Fruit fly (Drosophila melanogaster): ENCODE data around the gene CG15725.

Gene CG15725

DNA sequence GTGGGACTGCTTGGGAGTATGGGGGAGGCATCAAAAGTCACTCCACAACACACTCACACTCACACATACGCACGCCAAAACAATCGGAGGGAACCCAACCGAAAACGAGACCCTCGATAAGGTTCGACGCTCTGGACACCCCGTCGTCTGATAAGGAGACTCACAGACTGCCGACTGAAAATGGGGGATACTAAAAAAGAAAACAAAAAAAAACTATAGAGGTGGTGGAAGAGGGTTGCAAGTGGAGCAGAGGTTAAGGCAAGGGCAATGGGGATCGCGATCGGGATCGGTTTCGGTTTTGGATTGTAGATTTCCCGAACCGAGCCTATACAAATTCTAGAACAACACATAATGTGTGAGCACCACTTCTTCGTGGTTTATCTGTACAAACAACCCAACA, 36.9 kb upstream of the CG15725 start:
- no peak for TF ChIP-seq CG11762 (GFP tag; optimal IDR thresholded peaks at IDR 0.05; ENCODE audit: insufficient read depth)
- TF ChIP-seq CG6792 (GFP tag; optimal IDR thresholded peaks at IDR 0.05) = no peak
- no peak for TF ChIP-seq salr (GFP tag; optimal IDR thresholded peaks at IDR 0.05)
- TF ChIP-seq CG31627 (GFP tag; optimal IDR thresholded peaks at IDR 0.05) = no peak
- TF ChIP-seq CG10631 (GFP tag; optimal IDR thresholded peaks at IDR 0.05) = no peak
- no peak for TF ChIP-seq Sox15 (GFP tag; optimal IDR thresholded peaks at IDR 0.05)
- no peak for TF ChIP-seq topi (GFP tag; optimal IDR thresholded peaks at IDR 0.05)
- no peak for TF ChIP-seq CG9139 (GFP tag; optimal IDR thresholded peaks at IDR 0.05)
- TF ChIP-seq CG11294 (GFP tag; IDR thresholded peaks at IDR 0.05) = no peak
- no peak for TF ChIP-seq pdm3 (GFP tag; optimal IDR thresholded peaks at IDR 0.05)
- no peak for TF ChIP-seq dsx (GFP tag; optimal IDR thresholded peaks at IDR 0.05; ENCODE audit: poor library complexity, severe bottlenecking)
- TF ChIP-seq vri (GFP tag; optimal IDR thresholded peaks at IDR 0.05) = peak; percentile 51
- TF ChIP-seq Ets21C (GFP tag; optimal IDR thresholded peaks at IDR 0.05) = no peak
- no peak for TF ChIP-seq ss (GFP tag; optimal IDR thresholded peaks at IDR 0.05)
- peak; percentile 32 for TF ChIP-seq fkh (GFP tag; optimal IDR thresholded peaks at IDR 0.05)
- no peak for TF ChIP-seq OdsH (GFP tag; optimal IDR thresholded peaks at IDR 0.05)
- TF ChIP-seq Hr39 (GFP tag; optimal IDR thresholded peaks at IDR 0.05) = no peak
- TF ChIP-seq CG11902 (GFP tag; optimal IDR thresholded peaks at IDR 0.05) = no peak
- TF ChIP-seq fd59A (GFP tag; optimal IDR thresholded peaks at IDR 0.05) = no peak
- TF ChIP-seq CG10669 (GFP tag; optimal IDR thresholded peaks at IDR 0.05) = no peak
- peak; percentile 98 for TF ChIP-seq svp (GFP tag)
- TF ChIP-seq Ets96B (tag; optimal IDR thresholded peaks at IDR 0.05) = no peak
- TF ChIP-seq achi (GFP tag; optimal IDR thresholded peaks at IDR 0.05) = no peak
- no peak for TF ChIP-seq CG8119 (GFP tag; IDR thresholded peaks at IDR 0.05)
- no peak for TF ChIP-seq CG6163 (GFP tag; IDR thresholded peaks at IDR 0.05)
- TF ChIP-seq CG3032 (tag; optimal IDR thresholded peaks at IDR 0.05) = no peak
- TF ChIP-seq CG4318 (GFP tag; optimal IDR thresholded peaks at IDR 0.05) = no peak

DNA sequence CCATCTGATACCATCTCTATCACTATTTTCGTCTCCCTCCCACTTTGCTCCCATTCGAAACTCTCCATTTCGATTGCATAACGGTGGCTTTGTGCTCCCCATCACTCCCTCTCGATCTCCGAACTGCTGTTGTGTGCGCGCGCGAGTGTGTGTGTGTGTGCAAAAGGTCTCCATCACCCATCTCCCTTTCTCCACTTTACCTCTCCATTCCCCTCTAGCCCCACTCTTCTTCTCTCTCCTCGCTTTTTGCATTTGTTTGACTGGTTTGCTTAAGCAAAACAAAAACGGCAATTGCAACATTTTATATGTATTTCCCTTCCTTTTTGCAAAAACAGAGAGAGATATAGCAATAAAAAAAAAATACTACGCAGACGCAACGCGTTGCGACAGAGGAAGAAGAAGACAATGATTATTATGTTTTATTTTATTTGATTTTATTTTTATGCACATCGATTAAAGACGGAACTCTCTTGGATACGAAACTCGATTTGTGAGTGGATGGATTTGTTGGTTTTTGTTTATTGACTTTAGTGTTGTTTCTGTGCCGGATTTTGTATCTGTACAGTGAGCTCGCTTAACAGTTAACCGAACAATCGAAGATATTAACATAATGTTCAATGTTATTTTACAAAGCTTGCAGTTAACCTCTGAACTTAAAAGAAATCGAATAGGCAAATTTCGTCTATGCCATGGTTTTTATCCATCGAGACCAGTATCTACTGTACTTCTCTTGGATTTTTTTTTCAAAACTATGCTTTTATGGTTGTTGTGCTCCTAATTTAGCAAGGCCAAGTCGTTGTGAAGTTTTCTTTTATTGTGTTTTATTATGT, 35.8 kb upstream of the CG15725 start:
- TF ChIP-seq Ets21C (GFP tag; optimal IDR thresholded peaks at IDR 0.05) = peak; percentile 53
- TF ChIP-seq Smox (GFP tag; optimal IDR thresholded peaks at IDR 0.05) = peak; percentile 68
- peak; percentile 67 for TF ChIP-seq lz (GFP tag; optimal IDR thresholded peaks at IDR 0.05)
- peak; percentile 35 for TF ChIP-seq CG16779 (tag; optimal IDR thresholded peaks at IDR 0.05)
- TF ChIP-seq dsx (GFP tag; optimal IDR thresholded peaks at IDR 0.05; ENCODE audit: poor library complexity, severe bottlenecking) = peak; percentile 91
- TF ChIP-seq fkh (GFP tag; optimal IDR thresholded peaks at IDR 0.05) = peak; percentile 1
- peak; percentile 71 for TF ChIP-seq cyc (GFP tag; optimal IDR thresholded peaks at IDR 0.05)
- TF ChIP-seq Hr38 (GFP tag; optimal IDR thresholded peaks at IDR 0.05) = no peak
- peak; percentile 84 for TF ChIP-seq CG15336 (GFP tag; IDR thresholded peaks at IDR 0.05)
- peak; percentile 29 for TF ChIP-seq CG6854 (GFP tag; optimal IDR thresholded peaks at IDR 0.05)
- TF ChIP-seq Eip75B (GFP tag; optimal IDR thresholded peaks at IDR 0.05) = peak; percentile 69
- TF ChIP-seq Ets96B (tag; optimal IDR thresholded peaks at IDR 0.05) = peak; percentile 50
- TF ChIP-seq Eip78C (GFP tag) = peak; percentile 93
- peak; percentile 60 for TF ChIP-seq CG11294 (GFP tag; IDR thresholded peaks at IDR 0.05)
- no peak for TF ChIP-seq CG8319 (GFP tag; optimal IDR thresholded peaks at IDR 0.05)
- peak; percentile 81 for TF ChIP-seq CG6808 (GFP tag; optimal IDR thresholded peaks at IDR 0.05)
- peak; percentile 63 for TF ChIP-seq CG9139 (GFP tag; optimal IDR thresholded peaks at IDR 0.05)
- TF ChIP-seq ss (GFP tag; optimal IDR thresholded peaks at IDR 0.05) = peak; percentile 74 to 87
- peak; percentile 76 for TF ChIP-seq Sox102F (GFP tag; optimal IDR thresholded peaks at IDR 0.05)
- TF ChIP-seq CG11902 (GFP tag; optimal IDR thresholded peaks at IDR 0.05) = peak; percentile 57
- peak; percentile 68 for TF ChIP-seq fd59A (GFP tag; optimal IDR thresholded peaks at IDR 0.05)
- TF ChIP-seq Sox15 (GFP tag; optimal IDR thresholded peaks at IDR 0.05) = peak; percentile 63
- TF ChIP-seq CG6276 (GFP tag; optimal IDR thresholded peaks at IDR 0.05) = peak; percentile 76
- peak; percentile 81 for TF ChIP-seq pdm3 (GFP tag; optimal IDR thresholded peaks at IDR 0.05)
- TF ChIP-seq esn (GFP tag; optimal IDR thresholded peaks at IDR 0.05) = peak; percentile 70
- peak; percentile 80 for TF ChIP-seq Met (GFP tag; optimal IDR thresholded peaks at IDR 0.05)
- TF ChIP-seq salr (GFP tag; optimal IDR thresholded peaks at IDR 0.05) = peak; percentile 51 to 72
- TF ChIP-seq Sox14 (GFP tag; optimal IDR thresholded peaks at IDR 0.05) = peak; percentile 71
- peak; percentile 78 for TF ChIP-seq Hr39 (GFP tag; optimal IDR thresholded peaks at IDR 0.05)
- TF ChIP-seq Gug (GFP tag; IDR thresholded peaks at IDR 0.05) = peak; percentile 41; the same call in 1 of the 2 replicates
- peak; percentile 61 for TF ChIP-seq CG6792 (GFP tag; optimal IDR thresholded peaks at IDR 0.05)
- peak; percentile 58 for TF ChIP-seq CG3032 (tag; optimal IDR thresholded peaks at IDR 0.05)
- peak; percentile 78 for TF ChIP-seq topi (GFP tag; optimal IDR thresholded peaks at IDR 0.05)
- peak; percentile 56 for TF ChIP-seq CG1621 (tag; optimal IDR thresholded peaks at IDR 0.05)
- TF ChIP-seq achi (GFP tag; optimal IDR thresholded peaks at IDR 0.05) = peak; percentile 77
- TF ChIP-seq CG32006 (GFP tag; optimal IDR thresholded peaks at IDR 0.05) = peak; percentile 74

All from whole organism, prepupa.